Fruit fly (Drosophila melanogaster) whole organism, larva: Measurements from ENCODE around the gene Ir94c.

Experiments used
- noc ChIP-seq: fragments of 200-800 bp; sonication (Bioruptor generic); optimal IDR thresholded peaks from 3 replicates; lab custom pipeline; 2019; ENCODE audit warnings: missing biosample characterization, mild to moderate bottlenecking, missing genetic modification characterization, moderate library complexity

Gene Ir94c

DNA sequence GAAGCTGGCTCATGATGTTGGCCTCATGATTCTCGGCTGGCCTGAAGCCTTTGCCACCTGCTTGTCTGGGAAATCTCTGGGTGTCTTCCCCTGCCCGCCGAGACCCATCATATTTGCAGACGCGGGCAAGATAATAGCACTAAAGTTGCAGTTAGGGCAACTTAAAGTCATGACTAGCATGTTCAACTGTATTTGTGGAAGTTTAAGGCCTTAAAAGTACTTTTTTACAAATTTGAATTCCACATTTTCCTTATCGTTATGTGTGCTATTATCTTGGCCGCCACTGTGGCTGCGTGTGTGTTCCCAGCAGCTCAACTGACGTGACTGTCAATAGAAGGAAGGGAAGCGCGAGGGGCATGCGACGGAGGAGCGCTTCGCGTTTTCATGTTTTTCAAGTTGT is 19.9 kb upstream of the Ir94c start:
- TF ChIP-seq noc (tag; lab: Kevin White, UChicago) = no peak

DNA sequence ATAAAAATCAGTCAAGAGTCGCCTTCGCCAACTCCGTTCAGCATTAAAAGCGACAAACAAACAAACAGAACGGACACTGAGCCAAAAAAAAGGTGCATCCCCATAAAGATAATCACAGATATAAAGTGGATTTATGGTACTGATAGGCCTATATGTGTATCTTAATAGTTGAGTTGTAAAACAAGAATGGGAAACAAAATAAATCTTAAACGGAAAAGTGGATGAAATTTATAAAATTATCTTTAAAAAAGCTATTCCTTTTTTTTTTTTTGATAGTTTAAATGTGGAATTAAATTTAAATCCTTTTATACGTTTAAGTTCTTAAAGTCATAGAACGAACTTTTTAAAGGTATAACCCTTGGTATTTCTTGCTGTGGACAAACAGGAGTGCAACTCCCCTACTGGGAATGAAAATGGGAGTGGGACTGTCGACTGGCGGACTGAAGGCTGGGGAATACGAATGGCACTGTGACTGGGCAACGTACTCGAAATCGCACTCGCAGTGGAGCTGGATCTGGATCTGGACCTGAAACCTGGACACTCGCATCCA is 17.8 kb upstream of the Ir94c start:
- TF ChIP-seq noc (tag; lab: Kevin White, UChicago) = no peak

DNA sequence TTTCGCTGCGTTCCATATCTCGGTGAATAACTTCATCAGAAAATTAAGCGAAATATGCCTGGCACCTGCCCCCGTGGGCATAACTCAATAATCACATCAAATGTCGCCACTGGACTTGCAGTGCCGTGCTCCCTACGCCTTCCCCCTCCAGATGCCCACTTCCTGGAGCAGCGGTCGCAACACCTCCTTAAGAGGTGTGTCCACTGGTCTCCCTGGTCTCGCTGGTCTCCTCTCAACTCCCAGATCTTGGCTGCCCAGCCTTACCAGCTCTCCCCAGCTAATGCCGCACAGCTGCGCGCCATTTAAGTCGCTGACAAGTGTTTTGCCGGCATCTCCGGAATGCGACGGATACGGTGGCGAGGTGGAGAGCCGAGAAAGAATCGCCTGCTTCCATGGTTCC is 16.2 kb upstream of the Ir94c start:
- TF ChIP-seq noc (tag; lab: Kevin White, UChicago) = no peak

DNA sequence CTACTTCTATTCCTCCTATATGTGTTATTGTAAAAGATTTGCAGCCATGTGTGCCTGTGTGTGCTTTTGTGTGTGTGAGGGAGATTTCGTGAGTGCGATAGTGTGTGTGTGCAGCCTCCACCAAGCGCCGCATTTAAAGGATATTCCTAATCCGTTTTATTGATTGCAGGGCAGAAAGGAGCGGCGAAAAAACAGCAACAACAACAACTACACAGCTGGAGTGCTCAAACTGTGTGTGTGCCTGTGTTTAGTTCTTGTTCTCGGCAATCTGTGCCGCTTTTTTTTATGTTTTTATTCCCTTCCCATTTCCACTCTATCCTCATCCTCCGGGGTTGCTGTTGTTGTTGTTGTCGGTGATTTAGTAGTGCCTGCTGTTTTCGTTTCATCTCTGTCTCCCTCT is 15.2 kb upstream of the Ir94c start:
- no peak for TF ChIP-seq noc (tag; lab: Kevin White, UChicago)

DNA sequence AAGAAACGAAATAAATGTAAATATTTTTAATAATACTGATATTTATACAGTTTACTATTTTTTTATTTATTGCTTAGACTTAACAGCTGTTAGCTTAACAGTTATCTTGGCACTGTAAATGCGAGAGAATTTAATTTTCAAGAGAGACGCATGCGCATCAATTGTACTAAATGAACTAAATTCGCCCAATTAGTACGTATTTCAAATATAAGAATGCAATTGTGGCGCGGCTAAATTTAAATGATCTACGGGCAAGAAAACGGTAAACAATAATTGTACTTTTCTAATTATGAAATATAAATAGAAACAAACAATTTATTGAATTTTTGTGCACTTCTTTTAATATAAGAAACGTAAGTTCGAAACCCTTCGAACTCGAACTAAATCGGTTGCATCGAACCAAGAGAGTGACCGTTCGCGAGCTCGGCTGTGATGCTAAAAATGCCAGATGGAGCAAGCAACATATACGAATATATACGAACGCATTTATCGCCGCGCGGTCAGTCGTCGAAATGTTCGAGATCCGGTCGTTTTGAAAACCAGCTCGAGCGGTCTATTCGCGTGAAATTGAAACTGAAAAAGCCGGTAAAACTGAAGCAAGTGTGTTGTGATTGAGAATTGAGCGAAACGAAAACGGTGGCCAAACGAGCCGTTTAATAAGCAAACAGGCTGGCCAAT is 14.2 kb upstream of the Ir94c start, which contains the start of gene SKIP:
Gene SKIP, plus strand, starts transcription at position 494 of the 678 bp plus-strand sequence.
- TF ChIP-seq noc (tag; lab: Kevin White, UChicago) = no peak

DNA sequence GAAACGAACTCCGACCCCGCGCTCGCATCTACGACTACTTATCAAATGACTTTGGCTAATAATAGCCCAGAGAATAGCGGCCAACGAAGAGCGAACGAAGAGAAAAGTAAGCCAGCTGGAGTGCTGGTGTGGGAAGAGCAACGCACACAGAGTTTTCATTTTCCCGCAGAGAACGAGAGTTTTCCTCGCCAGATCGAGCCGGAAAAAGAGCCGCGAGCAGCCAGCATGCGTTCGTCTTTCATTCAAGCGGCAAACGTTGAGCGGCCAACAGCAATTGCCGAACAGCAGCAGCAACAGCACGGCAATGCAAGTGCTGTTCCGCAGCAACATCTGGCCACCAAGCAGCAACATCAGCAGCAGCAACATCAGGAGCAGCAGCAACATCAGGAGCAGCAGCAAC is 5.6 kb upstream of the Ir94c start:
- no peak for TF ChIP-seq noc (tag; lab: Kevin White, UChicago)

DNA sequence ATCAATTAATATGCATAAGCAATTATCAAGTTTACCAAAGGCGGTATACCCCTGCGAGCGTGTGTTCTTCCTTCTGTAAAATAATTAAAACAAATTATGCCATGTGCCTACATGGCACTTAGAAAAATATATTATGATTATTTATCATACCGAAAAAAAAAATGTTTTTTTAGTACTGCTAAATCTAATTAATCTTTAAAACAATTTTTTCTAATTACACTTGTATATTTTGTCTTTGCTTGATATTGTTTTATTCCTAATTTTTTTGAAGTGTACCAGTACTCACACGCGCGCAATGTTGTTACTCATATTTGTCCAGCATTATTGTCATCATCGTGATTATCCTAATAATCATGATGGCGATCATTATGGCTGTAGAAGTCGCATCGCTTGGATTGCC is 4.1 kb upstream of the Ir94c start:
- no peak for TF ChIP-seq noc (tag; lab: Kevin White, UChicago)

DNA sequence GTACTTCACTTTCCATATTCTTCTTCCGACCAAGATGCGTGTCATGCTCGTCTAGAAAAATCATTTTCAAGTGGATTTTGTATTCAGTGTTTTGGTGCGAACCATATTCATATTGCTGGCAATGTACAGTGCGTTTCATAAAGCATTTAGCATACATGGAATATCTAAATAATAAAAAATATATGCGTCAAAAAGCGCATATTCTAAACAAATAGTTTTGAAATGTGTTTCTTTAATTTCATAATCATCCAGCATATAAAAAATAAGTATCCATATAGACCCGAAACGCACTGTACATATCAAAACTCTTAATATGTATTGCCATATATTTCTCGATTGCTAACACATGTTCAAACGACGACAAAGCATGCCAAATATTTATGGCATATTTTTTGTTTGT is 2.0 kb upstream of the Ir94c start:
- peak; percentile 75 for TF ChIP-seq noc (tag; lab: Kevin White, UChicago)

DNA sequence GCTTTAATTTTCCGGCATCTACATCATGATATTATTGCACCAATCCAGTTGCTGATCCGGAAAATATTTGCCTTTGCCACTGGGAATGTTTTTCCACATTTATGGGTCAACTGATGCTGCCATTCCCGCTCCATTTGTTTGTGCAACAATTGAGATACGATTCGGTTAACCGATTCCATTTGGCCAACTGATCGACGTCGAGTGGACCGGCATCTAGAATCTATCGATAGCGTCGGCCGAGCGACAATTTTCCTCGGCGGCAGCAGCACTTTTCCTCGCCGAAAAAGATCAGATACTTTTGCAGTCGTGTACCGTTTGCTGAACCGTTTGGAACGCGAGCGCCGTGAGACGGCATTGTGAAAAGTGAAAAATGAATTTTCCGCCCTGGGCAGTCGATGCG is 507 bp upstream of the Ir94c start, which contains the start of gene CG42390:
Gene CG42390, plus strand, starts transcription at position 301 of the 400 bp plus-strand sequence.
- TF ChIP-seq noc (tag; lab: Kevin White, UChicago) = no peak

DNA sequence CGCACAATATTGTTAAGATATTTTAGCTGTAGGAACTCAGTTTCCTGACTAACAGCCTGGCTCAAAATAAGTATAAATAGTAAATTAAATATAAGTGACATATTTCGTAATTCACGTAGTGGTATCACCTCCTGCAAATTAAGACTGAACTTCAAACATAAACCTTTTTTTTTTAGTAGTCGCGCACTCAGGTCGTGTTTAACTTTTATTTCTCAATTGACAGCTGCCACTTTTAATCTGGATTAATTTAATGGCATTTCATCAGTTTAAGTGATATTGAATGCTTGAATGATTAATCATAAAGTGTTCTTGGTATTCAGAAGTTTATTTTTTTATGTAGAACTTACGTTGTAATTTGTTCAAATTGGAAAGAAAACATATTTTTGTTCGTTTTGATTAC is 2.1 kb downstream of the Ir94c start, which contains the start of gene Ir94b:
Gene Ir94b, minus strand, starts transcription at position 101 of the 400 bp plus-strand sequence.
- no peak for TF ChIP-seq noc (tag; lab: Kevin White, UChicago)

DNA sequence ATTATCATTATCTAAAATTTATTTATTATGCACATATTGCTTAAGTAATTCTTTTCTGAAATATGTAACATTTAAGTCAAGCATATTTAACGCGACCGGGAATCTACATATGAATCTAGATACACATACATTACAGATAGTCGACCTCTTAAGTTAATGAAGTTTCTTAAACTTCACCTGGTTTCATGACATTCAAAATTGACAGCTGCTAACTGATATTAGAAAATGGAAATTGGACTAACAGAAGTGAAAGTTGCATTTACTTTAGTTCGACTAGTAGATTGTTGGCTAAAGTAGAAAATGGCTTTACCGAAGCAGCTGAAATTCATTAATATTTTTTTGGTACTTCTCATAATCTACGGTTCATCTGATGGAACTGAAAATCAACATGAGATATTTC is 6.1 kb downstream of the Ir94c start, which contains the start of gene Ir94a:
Gene Ir94a, plus strand, starts transcription at position 301 of the 400 bp plus-strand sequence.
- no peak for TF ChIP-seq noc (tag; lab: Kevin White, UChicago)

DNA sequence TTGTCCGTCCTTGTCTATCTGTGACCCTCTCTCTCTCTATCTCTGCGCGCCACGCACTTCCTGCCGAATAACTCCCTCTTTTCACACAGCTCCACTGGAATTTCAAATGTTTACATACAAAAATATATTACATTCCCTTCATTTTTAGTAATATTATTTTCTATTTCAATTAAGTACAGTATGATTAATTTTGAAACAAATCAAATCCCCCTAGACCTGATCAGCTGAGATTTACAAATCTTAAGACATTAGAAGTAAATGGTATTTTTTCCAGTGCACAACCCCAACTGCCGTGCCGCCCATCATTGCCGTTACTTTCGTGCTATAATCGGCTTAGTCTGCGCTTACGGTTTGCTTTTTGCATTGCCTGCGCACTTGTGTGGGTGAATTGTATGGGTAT is 10.9 kb downstream of the Ir94c start:
- no peak for TF ChIP-seq noc (tag; lab: Kevin White, UChicago)

DNA sequence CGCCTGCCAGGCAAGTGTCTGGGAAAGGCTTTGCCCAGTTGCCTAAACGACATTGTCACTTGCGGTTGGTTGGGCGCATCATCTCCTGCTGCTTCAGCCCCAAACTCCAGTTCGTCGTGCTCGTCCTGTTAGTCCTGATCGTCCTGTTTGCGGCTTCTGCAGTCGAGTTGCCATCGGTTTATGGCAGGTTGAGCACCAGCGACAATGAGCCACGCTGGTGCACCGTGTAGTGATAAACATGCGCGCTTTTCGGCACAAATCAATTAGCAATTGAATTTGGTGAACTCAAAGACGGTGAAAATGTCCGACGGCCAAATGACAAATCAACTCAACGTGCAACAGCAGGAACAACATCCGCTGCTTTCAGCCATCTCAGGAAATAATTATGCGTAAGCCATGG is 16.1 kb downstream of the Ir94c start, which contains the start of gene CG13407:
Gene CG13407, plus strand, starts transcription at position 301 of the 400 bp plus-strand sequence.
- no peak for TF ChIP-seq noc (tag; lab: Kevin White, UChicago)

DNA sequence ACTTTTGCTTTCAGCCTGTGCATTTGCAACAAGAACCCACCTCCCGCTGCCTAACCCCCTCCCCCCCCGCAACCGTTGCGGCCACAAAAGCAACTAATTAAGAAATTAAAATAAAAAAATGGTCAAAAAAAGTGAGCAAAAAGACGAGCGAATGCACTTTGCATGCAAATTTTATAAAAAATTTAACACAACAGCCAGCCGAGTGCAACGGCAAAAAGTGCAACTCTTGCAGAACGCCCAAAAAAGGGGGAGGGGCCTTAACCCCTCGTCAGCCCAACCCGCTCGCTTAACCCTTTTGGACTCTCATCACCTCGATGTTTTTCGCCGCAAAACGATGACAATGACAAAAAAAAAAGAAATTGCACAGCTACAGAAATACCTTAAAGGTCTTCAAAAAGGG is 22.4 kb downstream of the Ir94c start:
- no peak for TF ChIP-seq noc (tag; lab: Kevin White, UChicago)

DNA sequence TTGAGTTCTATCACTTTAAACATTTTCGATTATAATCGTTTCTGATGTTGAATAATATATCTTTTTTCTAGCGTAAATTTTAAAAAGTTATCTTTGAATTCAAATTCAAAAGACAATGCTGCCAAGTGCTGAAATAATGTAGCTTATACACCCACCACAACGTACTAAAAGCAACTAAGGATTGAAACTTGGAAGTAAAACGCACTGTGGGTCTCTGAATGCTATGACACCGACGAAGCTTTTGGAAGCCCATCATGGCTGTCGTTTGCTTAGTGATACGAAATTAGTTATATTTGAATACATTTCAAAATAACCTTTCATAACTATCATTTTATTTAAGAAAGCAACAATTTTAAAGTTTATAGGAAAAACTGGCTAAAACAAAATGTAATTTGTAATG is 25.3 kb downstream of the Ir94c start:
- no peak for TF ChIP-seq noc (tag; lab: Kevin White, UChicago)

DNA sequence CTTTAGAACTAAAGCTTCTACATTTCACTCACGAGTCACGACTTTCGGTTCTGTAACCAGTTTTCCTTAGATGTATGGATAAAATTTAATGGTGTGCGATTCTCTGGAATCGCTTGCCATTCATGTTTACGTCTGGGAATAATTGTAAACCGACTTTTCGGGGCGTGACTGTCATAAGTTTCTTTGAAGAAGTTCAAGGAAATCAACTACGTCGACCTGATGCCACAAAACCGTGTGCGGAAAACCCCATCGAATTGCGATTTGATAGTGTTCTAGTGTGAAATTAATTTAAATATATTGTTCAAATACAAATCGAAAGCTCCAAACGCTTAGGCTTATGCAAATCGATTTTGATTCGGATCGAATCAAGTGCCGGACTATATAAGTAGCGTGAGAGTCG is 32.5 kb downstream of the Ir94c start, which contains the start of gene BomBc3:
Gene BomBc3, plus strand, starts transcription at position 301 of the 400 bp plus-strand sequence.
- no peak for TF ChIP-seq noc (tag; lab: Kevin White, UChicago)

DNA sequence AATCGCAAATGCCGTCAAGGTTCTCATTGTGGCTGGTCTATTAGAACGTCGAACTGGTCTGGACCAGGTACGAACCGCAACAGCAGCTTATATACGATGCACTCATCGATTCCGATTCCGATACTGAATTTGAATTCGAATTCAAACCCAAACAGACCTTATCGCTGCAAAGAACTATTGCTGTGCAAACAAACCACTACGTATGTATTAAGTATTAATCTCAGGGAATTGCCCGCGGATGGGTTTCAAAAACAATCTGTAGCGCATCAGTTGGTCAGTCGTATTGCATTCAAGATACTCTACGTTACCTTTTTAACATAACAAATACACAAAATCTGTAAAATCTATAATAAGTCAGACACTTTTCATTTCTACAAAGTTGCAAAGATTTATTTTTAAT is 33.0 kb downstream of the Ir94c start, which contains the start of gene BomT3:
Gene BomT3, minus strand, starts transcription at position 101 of the 400 bp plus-strand sequence.
- TF ChIP-seq noc (tag; lab: Kevin White, UChicago) = no peak
